Fruit fly (Drosophila melanogaster) whole organism, embryonic: Measurements from ENCODE around the gene IM33.
A peak's percentile ranks its signal among the peaks of the same experiment; 100 is the strongest.

Source experiments
- Aef1 ChIP-seq: fragments of 200-800 bp; sonication (Bioruptor generic); IDR thresholded peaks from 3 replicates; pipeline ENCODE4 v1.3.6; 2022; ENCODE audit warnings: missing biosample characterization, missing genetic modification characterization
- Atf6 ChIP-seq: fragments of 200-800 bp; sonication (Bioruptor generic); IDR thresholded peaks from 2 replicates; pipeline ENCODE4 v1.3.6; 2022; ENCODE audit warnings: missing biosample characterization, missing genetic modification characterization
- Awh ChIP-seq: fragments of 200-800 bp; sonication (Bioruptor generic); IDR thresholded peaks from 2 replicates; pipeline ENCODE4, ENCODE4 v1.3.6; 2022; ENCODE audit warnings: missing biosample characterization, missing genetic modification characterization
- C15 ChIP-seq: fragments of 200-800 bp; sonication (Bioruptor generic); IDR thresholded peaks from 3 replicates; pipeline ENCODE4 v1.3.6; 2022; ENCODE audit warnings: missing biosample characterization, missing genetic modification characterization
- CG13296 ChIP-seq: fragments of 200-800 bp; sonication (Bioruptor generic); optimal IDR thresholded peaks from 3 replicates; lab custom pipeline; 2018; ENCODE audit warnings: missing biosample characterization, mild to moderate bottlenecking, missing genetic modification characterization
- CG14441 ChIP-seq: fragments of 200-800 bp; sonication (Bioruptor generic); IDR thresholded peaks from 2 replicates; pipeline ENCODE4 v1.3.6; 2022; ENCODE audit warnings: missing biosample characterization, missing genetic modification characterization
- CG17802 ChIP-seq: fragments of 200-800 bp; sonication (Bioruptor generic); optimal IDR thresholded peaks from 2 replicates; lab custom pipeline; 2018; ENCODE audit warnings: missing biosample characterization, mild to moderate bottlenecking, missing genetic modification characterization, moderate library complexity
- CG1832 ChIP-seq: fragments of 200-800 bp; sonication (Bioruptor generic); optimal IDR thresholded peaks from 2 replicates; lab custom pipeline; 2017; ENCODE audit warnings: missing biosample characterization, mild to moderate bottlenecking, missing genetic modification characterization, inconsistent platforms
- CG34224 ChIP-seq: fragments of 200-800 bp; sonication (Bioruptor generic); IDR thresholded peaks from 3 replicates; pipeline ENCODE4 v1.3.6; 2022; ENCODE audit warnings: missing biosample characterization, missing genetic modification characterization; ENCODE audit not compliant: partially characterized antibody
- CG3726 ChIP-seq: fragments of 200-800 bp; sonication (Bioruptor generic); IDR thresholded peaks from 3 replicates; pipeline ENCODE4, ENCODE4 v1.3.6; 2022; ENCODE audit warnings: missing biosample characterization, missing genetic modification characterization
- CG4282 ChIP-seq: fragments of 200-800 bp; sonication (Bioruptor generic); optimal IDR thresholded peaks from 2 replicates; lab custom pipeline; 2016; ENCODE audit warnings: missing biosample characterization, missing genetic modification characterization
- CG4707 ChIP-seq: fragments of 200-800 bp; sonication (Bioruptor generic); optimal IDR thresholded peaks from 2 replicates; lab custom pipeline; 2018; ENCODE audit warnings: missing biosample characterization, mild to moderate bottlenecking, missing genetic modification characterization, moderate library complexity
- CG7556 ChIP-seq: fragments of 200-800 bp; sonication (Bioruptor generic); optimal IDR thresholded peaks from 2 replicates; lab custom pipeline; 2017; ENCODE audit warnings: missing biosample characterization, mild to moderate bottlenecking, missing genetic modification characterization
- CG7963 ChIP-seq: fragments of 200-800 bp; sonication (Bioruptor generic); IDR thresholded peaks from 3 replicates; pipeline ENCODE4 v1.3.6; 2022; ENCODE audit warnings: missing biosample characterization, missing genetic modification characterization; ENCODE audit not compliant: partially characterized antibody
- CG8924 ChIP-seq: fragments of 200-800 bp; optimal IDR thresholded peaks from 3 replicates; lab custom pipeline; 2019; ENCODE audit warnings: missing biosample characterization, mild to moderate bottlenecking, missing genetic modification characterization, moderate library complexity
- CG9876 ChIP-seq: fragments of 200-800 bp; sonication (Bioruptor generic); optimal IDR thresholded peaks from 2 replicates; lab custom pipeline; 2016; ENCODE audit warnings: missing biosample characterization, missing genetic modification characterization
- CG9932 ChIP-seq: fragments of 200-800 bp; sonication (Bioruptor generic); IDR thresholded peaks from 2 replicates; pipeline ENCODE4 v1.3.6; 2022; ENCODE audit warnings: missing biosample characterization, missing genetic modification characterization
- Chrac-16 ChIP-seq: fragments of 200-800 bp; sonication (Bioruptor generic); optimal IDR thresholded peaks from 3 replicates; lab custom pipeline; 2016; ENCODE audit warnings: missing biosample characterization, missing genetic modification characterization
- CkIIα-i1 ChIP-seq: fragments of 200-800 bp; sonication (Bioruptor generic); IDR thresholded peaks from 2 replicates; pipeline ENCODE4 v1.3.6; 2022; ENCODE audit warnings: missing biosample characterization, missing genetic modification characterization
- Dfd ChIP-seq, 2 experiments: fragments of >200 bp; optimal IDR thresholded peaks; 2 replicates each; lab custom pipeline; 2017; ENCODE audit warnings: missing biosample characterization in 2 of 2, missing genetic modification characterization in 2 of 2
- Dp ChIP-seq: fragments of 200-800 bp; sonication (Bioruptor generic); optimal IDR thresholded peaks from 2 replicates; lab custom pipeline; 2018; ENCODE audit warnings: missing biosample characterization, mild to moderate bottlenecking, missing genetic modification characterization, moderate library complexity
- ERR ChIP-seq: fragments of 200-800 bp; sonication (Bioruptor generic); optimal IDR thresholded peaks from 2 replicates; lab custom pipeline; 2016; ENCODE audit warnings: missing biosample characterization, missing genetic modification characterization
- Ets97D ChIP-seq: fragments of 200-800 bp; sonication (Bioruptor generic); optimal IDR thresholded peaks from 3 replicates; lab custom pipeline; 2016; ENCODE audit warnings: missing biosample characterization, missing genetic modification characterization
- HLH3B ChIP-seq: fragments of 200-800 bp; sonication (Bioruptor generic); IDR thresholded peaks from 2 replicates; pipeline ENCODE4 v1.3.6; 2022; ENCODE audit warnings: missing biosample characterization, missing genetic modification characterization
- HmgD ChIP-seq: fragments of 200-800 bp; sonication (Bioruptor generic); optimal IDR thresholded peaks from 3 replicates; lab custom pipeline; 2016; ENCODE audit warnings: missing biosample characterization, missing genetic modification characterization
- Med ChIP-seq: fragments of 200-800 bp; sonication (Bioruptor generic); peaks from one replicate; lab custom pipeline; 2016; ENCODE audit warnings: missing biosample characterization, missing genetic modification characterization, mild to moderate bottlenecking, inconsistent platforms, moderate library complexity
- Neu2 ChIP-seq: fragments of 200-800 bp; sonication (Bioruptor generic); optimal IDR thresholded peaks from 3 replicates; lab custom pipeline; 2016; ENCODE audit warnings: missing biosample characterization, missing genetic modification characterization, borderline replicate concordance
- Nf-YA ChIP-seq: fragments of 200-800 bp; sonication (Bioruptor generic); IDR thresholded peaks from 2 replicates; pipeline ENCODE4 v1.3.6; 2022; ENCODE audit warnings: missing biosample characterization, missing genetic modification characterization
- Oaz ChIP-seq: fragments of 200-800 bp; sonication (Bioruptor generic); IDR thresholded peaks from 2 replicates; pipeline ENCODE4 v1.3.6; 2022; ENCODE audit warnings: missing biosample characterization, missing genetic modification characterization
- Side ChIP-seq: fragments of 200-800 bp; sonication (Bioruptor generic); optimal IDR thresholded peaks from 2 replicates; lab custom pipeline; 2016; ENCODE audit warnings: missing biosample characterization, missing genetic modification characterization
- ac ChIP-seq: fragments of 200-800 bp; sonication (Bioruptor generic); optimal IDR thresholded peaks from 3 replicates; lab custom pipeline; 2017; ENCODE audit warnings: missing biosample characterization, mild to moderate bottlenecking, missing genetic modification characterization
- al ChIP-seq: fragments of 200-800 bp; sonication (Bioruptor generic); IDR thresholded peaks from 2 replicates; pipeline ENCODE4 v1.3.6; 2022; ENCODE audit warnings: missing biosample characterization, missing genetic modification characterization
- bbx ChIP-seq: fragments of 200-800 bp; sonication (Bioruptor generic); IDR thresholded peaks from 2 replicates; pipeline ENCODE4 v1.3.6; 2022; ENCODE audit warnings: missing biosample characterization, missing genetic modification characterization; ENCODE audit not compliant: partially characterized antibody
- br ChIP-seq: fragments of >200 bp; optimal IDR thresholded peaks from 2 replicates; lab custom pipeline; 2017
- caup ChIP-seq: fragments of 200-800 bp; sonication (Bioruptor generic); optimal IDR thresholded peaks from 3 replicates; lab custom pipeline; 2017; ENCODE audit warnings: missing biosample characterization, mild to moderate bottlenecking, missing genetic modification characterization, moderate library complexity; ENCODE audit not compliant: severe bottlenecking
- chm ChIP-seq: fragments of 200-800 bp; sonication (Bioruptor generic); IDR thresholded peaks from 2 replicates; pipeline ENCODE4 v1.3.6; 2022; ENCODE audit warnings: missing biosample characterization, missing genetic modification characterization
- da ChIP-seq: fragments of 200-800 bp; sonication (Bioruptor generic); optimal IDR thresholded peaks from 2 replicates; lab custom pipeline; 2016; ENCODE audit warnings: missing biosample characterization, missing genetic modification characterization
- dati ChIP-seq: fragments of 200-800 bp; sonication (Bioruptor generic); IDR thresholded peaks from 2 replicates; pipeline ENCODE4 v1.3.6; 2022; ENCODE audit warnings: missing biosample characterization, missing genetic modification characterization
- dpn ChIP-seq, 2 experiments: fragments of 200-800 bp; sonication (Bioruptor generic); optimal IDR thresholded peaks; 3 replicates each; lab custom pipeline; 2016; ENCODE audit warnings: missing biosample characterization in 2 of 2, missing genetic modification characterization in 2 of 2
- knrl ChIP-seq: fragments of 200-800 bp; sonication (Bioruptor generic); IDR thresholded peaks from 3 replicates; pipeline ENCODE4 v1.3.6; 2022; ENCODE audit warnings: missing biosample characterization, missing genetic modification characterization; ENCODE audit not compliant: partially characterized antibody
- lilli ChIP-seq: fragments of 200-800 bp; sonication (Bioruptor generic); optimal IDR thresholded peaks from 3 replicates; lab custom pipeline; 2016; ENCODE audit warnings: missing biosample characterization, missing genetic modification characterization
- mld ChIP-seq: fragments of 200-800 bp; sonication (Bioruptor generic); IDR thresholded peaks from 3 replicates; pipeline ENCODE4 v1.3.6; 2022; ENCODE audit warnings: missing biosample characterization, missing genetic modification characterization; ENCODE audit not compliant: partially characterized antibody
- nmo ChIP-seq: fragments of 200-800 bp; sonication (Bioruptor generic); optimal IDR thresholded peaks from 2 replicates; lab custom pipeline; 2018; ENCODE audit warnings: missing biosample characterization, mild to moderate bottlenecking, missing genetic modification characterization, moderate library complexity
- org-1 ChIP-seq: fragments of 200-800 bp; sonication (Bioruptor generic); optimal IDR thresholded peaks from 2 replicates; lab custom pipeline; 2017; ENCODE audit warnings: missing biosample characterization, missing genetic modification characterization
- phol ChIP-seq: fragments of 200-800 bp; sonication (Bioruptor generic); optimal IDR thresholded peaks from 3 replicates; lab custom pipeline; 2018; ENCODE audit warnings: missing biosample characterization, mild to moderate bottlenecking, missing genetic modification characterization, moderate library complexity
- ro ChIP-seq: fragments of 200-800 bp; sonication (Bioruptor generic); IDR thresholded peaks from 2 replicates; pipeline ENCODE4 v1.3.6; 2022; ENCODE audit warnings: missing biosample characterization, missing genetic modification characterization
- sens-2 ChIP-seq: fragments of 200-800 bp; sonication (Bioruptor generic); IDR thresholded peaks from 2 replicates; pipeline ENCODE4 v1.3.6; 2022; ENCODE audit warnings: missing biosample characterization, missing genetic modification characterization
- sqz ChIP-seq: fragments of 200-800 bp; sonication (Bioruptor generic); optimal IDR thresholded peaks from 3 replicates; lab custom pipeline; 2018; ENCODE audit warnings: missing biosample characterization, mild to moderate bottlenecking, missing genetic modification characterization
- stwl ChIP-seq: fragments of 200-800 bp; sonication (Bioruptor generic); optimal IDR thresholded peaks from 3 replicates; lab custom pipeline; 2018; ENCODE audit warnings: missing biosample characterization, mild to moderate bottlenecking, missing genetic modification characterization, moderate library complexity
- zfh1 ChIP-seq: fragments of 200-800 bp; sonication (Bioruptor generic); IDR thresholded peaks from 3 replicates; pipeline ENCODE4 v1.3.6; 2022; ENCODE audit warnings: missing biosample characterization, missing genetic modification characterization

The IM33 gene

DNA sequence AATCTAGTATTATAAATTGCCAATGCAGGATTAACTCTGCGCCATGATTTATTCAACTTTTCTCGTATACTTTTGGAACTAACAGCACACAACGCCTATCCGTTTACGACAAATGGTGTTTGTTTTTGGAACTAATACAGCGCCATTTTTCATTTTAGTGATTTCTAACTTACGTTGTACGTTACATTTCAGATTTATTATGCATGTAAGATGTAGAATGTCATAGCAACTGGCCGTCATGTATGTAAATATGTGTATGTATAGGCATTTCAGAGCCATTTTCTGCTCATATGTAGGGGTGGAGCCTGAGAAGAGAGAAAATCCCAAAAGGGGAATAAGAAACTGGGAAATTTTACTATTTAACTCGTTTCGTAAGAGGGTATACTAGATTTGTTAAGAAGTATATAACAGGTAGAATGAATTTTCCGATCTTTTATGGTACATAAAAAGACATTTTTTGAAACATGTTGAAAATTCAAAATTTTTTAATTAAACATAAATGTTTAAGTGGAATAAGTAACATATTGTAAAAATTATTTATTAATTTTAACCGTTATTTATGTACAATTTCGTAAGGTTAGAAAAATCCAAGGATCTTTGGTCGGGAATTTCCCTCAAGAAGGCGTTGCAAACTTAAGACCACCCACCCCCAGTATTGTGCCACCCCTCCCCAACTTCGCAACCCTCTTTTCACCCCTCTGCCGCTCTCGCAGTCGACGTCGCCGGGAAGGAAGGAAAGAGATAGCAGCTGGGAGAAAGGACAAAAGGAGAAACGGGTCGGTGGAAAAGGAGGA, 38.9 kb downstream of the IM33 start:
- peak; percentile 46; the same call in 2 of the 3 replicates for TF ChIP-seq zfh1 (GFP tag; lab: Robert Waterston, UW)
- TF ChIP-seq Med (GFP tag; lab: Kevin White, UChicago), result peak; percentile 96
- TF ChIP-seq CG7556 (GFP tag; lab: Kevin White, UChicago), result peak; percentile 34
- TF ChIP-seq ro (GFP tag; lab: Robert Waterston, UW), result no peak
- peak; percentile 36 for TF ChIP-seq ERR (GFP tag; lab: Kevin White, UChicago)
- TF ChIP-seq HmgD (GFP tag; lab: Kevin White, UChicago), result peak; percentile 75
- TF ChIP-seq Ets97D (GFP tag; lab: Kevin White, UChicago), result peak; percentile 64
- TF ChIP-seq org-1 (GFP tag; lab: Kevin White, UChicago), result no peak
- TF ChIP-seq HLH3B, result peak; percentile 15; the same call in 1 of the 2 replicates
- peak; percentile 43 to 71 for TF ChIP-seq dpn (GFP tag; optimal IDR thresholded peaks at IDR 0.05; lab: Kevin White, UChicago)
- peak; percentile 27 for TF ChIP-seq caup (GFP tag; lab: Kevin White, UChicago)
- TF ChIP-seq CG14441 (GFP tag; lab: Robert Waterston, UW), result peak; percentile 62
- TF ChIP-seq mld (GFP tag; lab: Robert Waterston, UW), result no peak
- peak; percentile 79 for TF ChIP-seq nmo (GFP tag; lab: Kevin White, UChicago)
- 0 out of 2 replicates have a peak, but pooled peaks have one; percentile 3 for TF ChIP-seq al (GFP tag; lab: Robert Waterston, UW)
- peak; percentile 7 for TF ChIP-seq CG8924 (tag; lab: Kevin White, UChicago)
- no peak for TF ChIP-seq CG3726 (GFP tag; lab: Robert Waterston, UW)
- TF ChIP-seq bbx, result peak; percentile 81
- no peak for TF ChIP-seq sens-2 (GFP tag; lab: Robert Waterston, UW)
- TF ChIP-seq sqz (GFP tag; lab: Kevin White, UChicago), result no peak
- TF ChIP-seq phol, result peak; percentile 83
- no peak for TF ChIP-seq ac (GFP tag; lab: Kevin White, UChicago)
- no peak for TF ChIP-seq Dfd (GFP tag; optimal IDR thresholded peaks at IDR 0.05; lab: Kevin White, UChicago)
- no peak for TF ChIP-seq CG4282 (GFP tag; lab: Kevin White, UChicago)
- TF ChIP-seq Dp (GFP tag; lab: Kevin White, UChicago), result peak; percentile 19
- no peak for TF ChIP-seq CkIIα-i1 (GFP tag; lab: Robert Waterston, UW)
- TF ChIP-seq chm, result no peak
- TF ChIP-seq lilli, result peak; percentile 32
- peak; percentile 76 for TF ChIP-seq Side (GFP tag; lab: Kevin White, UChicago)
- peak; percentile 80 for TF ChIP-seq knrl
- peak; percentile 20 for TF ChIP-seq Chrac-16 (GFP tag; lab: Kevin White, UChicago)
- peak; percentile 24 for TF ChIP-seq da
- TF ChIP-seq br (lab: Kevin White, UChicago), result no peak
- peak; percentile 69 for TF ChIP-seq stwl (tag; lab: Kevin White, UChicago)
- TF ChIP-seq Oaz (GFP tag; lab: Robert Waterston, UW), result no peak
- no peak for TF ChIP-seq CG17802 (tag; lab: Kevin White, UChicago)
- TF ChIP-seq CG34224 (GFP tag; lab: Robert Waterston, UW), result no peak
- peak; percentile 41; the same call in 1 of the 3 replicates for TF ChIP-seq Aef1
- peak; percentile 63; the same call in 1 of the 2 replicates for TF ChIP-seq CG9932
- TF ChIP-seq Nf-YA, result no peak
- TF ChIP-seq Awh (GFP tag; lab: Robert Waterston, UW), result no peak
- TF ChIP-seq C15 (GFP tag; lab: Robert Waterston, UW), result no peak
- TF ChIP-seq Atf6 (GFP tag; lab: Robert Waterston, UW), result no peak
- peak; percentile 73 for TF ChIP-seq CG1832 (GFP tag; lab: Kevin White, UChicago)
- no peak for TF ChIP-seq Neu2
- TF ChIP-seq CG13296 (GFP tag; lab: Kevin White, UChicago), result no peak
- peak; percentile 52 for TF ChIP-seq CG9876 (GFP tag; lab: Kevin White, UChicago)
- no peak for TF ChIP-seq CG4707 (GFP tag; lab: Kevin White, UChicago)
- no peak for TF ChIP-seq dati (GFP tag; lab: Robert Waterston, UW)
- no peak for TF ChIP-seq CG7963 (GFP tag; lab: Robert Waterston, UW)
